Fruit fly (Drosophila melanogaster) whole organism, embryonic: Measurements from ENCODE around the gene Not10.

Source experiments
- Atf6 ChIP-seq: fragments of 200-800 bp; sonication (Bioruptor generic); IDR thresholded peaks from 2 replicates; pipeline ENCODE4 v1.3.6; 2022; ENCODE audit warnings: missing biosample characterization, missing genetic modification characterization
- Bdp1 ChIP-seq: fragments of 200-800 bp; sonication (Bioruptor generic); optimal IDR thresholded peaks from 3 replicates; lab custom pipeline; 2016; ENCODE audit warnings: missing biosample characterization, missing genetic modification characterization
- CG11696 ChIP-seq: fragments of 200-800 bp; sonication (Bioruptor generic); IDR thresholded peaks from 2 replicates; pipeline ENCODE4 v1.3.6; 2022; ENCODE audit warnings: missing biosample characterization, missing genetic modification characterization
- CG12219 ChIP-seq: fragments of 200-800 bp; sonication (Bioruptor generic); optimal IDR thresholded peaks from 3 replicates; lab custom pipeline; 2018; ENCODE audit warnings: missing biosample characterization, mild to moderate bottlenecking, missing genetic modification characterization
- CG12659 ChIP-seq: fragments of 200-800 bp; sonication (Bioruptor generic); optimal IDR thresholded peaks from 3 replicates; lab custom pipeline; 2017; ENCODE audit warnings: mild to moderate bottlenecking, missing biosample characterization, missing genetic modification reagents, missing genetic modification characterization
- CG12744 ChIP-seq: fragments of 200-800 bp; sonication (Bioruptor generic); optimal IDR thresholded peaks from 2 replicates; lab custom pipeline; 2016; ENCODE audit warnings: missing biosample characterization, missing genetic modification characterization
- CG12942 ChIP-seq: fragments of 200-800 bp; sonication (Bioruptor generic); optimal IDR thresholded peaks from 3 replicates; lab custom pipeline; 2016; ENCODE audit warnings: missing biosample characterization, missing genetic modification characterization
- CG13123 ChIP-seq: fragments of 200-800 bp; sonication (Bioruptor generic); optimal IDR thresholded peaks from 2 replicates; lab custom pipeline; 2016; ENCODE audit warnings: missing biosample characterization, missing genetic modification characterization
- CG13624 ChIP-seq: fragments of 200-800 bp; sonication (Bioruptor generic); optimal IDR thresholded peaks from 2 replicates; lab custom pipeline; 2016; ENCODE audit warnings: missing biosample characterization, missing genetic modification characterization
- CG14965 ChIP-seq: fragments of 200-800 bp; sonication (Bioruptor generic); optimal IDR thresholded peaks from 2 replicates; lab custom pipeline; 2016; ENCODE audit warnings: missing biosample characterization, missing genetic modification characterization, borderline replicate concordance
- CG15073 ChIP-seq: fragments of 200-800 bp; sonication (Bioruptor generic); optimal IDR thresholded peaks from 2 replicates; lab custom pipeline; 2016; ENCODE audit warnings: missing biosample characterization, missing genetic modification characterization
- CG1603 ChIP-seq: fragments of 200-800 bp; sonication (Bioruptor generic); optimal IDR thresholded peaks from 2 replicates; lab custom pipeline; 2019; ENCODE audit warnings: missing biosample characterization, mild to moderate bottlenecking, missing genetic modification characterization, moderate library complexity
- CG3838 ChIP-seq: fragments of 200-800 bp; sonication (Bioruptor generic); optimal IDR thresholded peaks from 3 replicates; lab custom pipeline; 2016; ENCODE audit warnings: missing biosample characterization, missing genetic modification characterization
- CG4617 ChIP-seq: fragments of 200-800 bp; sonication (Bioruptor generic); optimal IDR thresholded peaks from 3 replicates; lab custom pipeline; 2016; ENCODE audit warnings: missing biosample characterization, missing genetic modification characterization, borderline replicate concordance
- CG4854 ChIP-seq: fragments of 200-800 bp; sonication (Bioruptor generic); optimal IDR thresholded peaks from 2 replicates; lab custom pipeline; 2016; ENCODE audit warnings: missing biosample characterization, missing genetic modification characterization, inconsistent platforms
- CG5953 ChIP-seq: fragments of 200-800 bp; sonication (Bioruptor generic); IDR thresholded peaks from 2 replicates; pipeline ENCODE4 v1.3.6; 2022; ENCODE audit warnings: missing biosample characterization, missing genetic modification characterization
- CG6272 ChIP-seq: fragments of 200-800 bp; sonication (Bioruptor generic); IDR thresholded peaks from 2 replicates; pipeline ENCODE4 v1.3.6; 2022; ENCODE audit warnings: missing biosample characterization, missing genetic modification characterization
- CG6683 ChIP-seq: fragments of 200-800 bp; sonication (Bioruptor generic); optimal IDR thresholded peaks from 2 replicates; lab custom pipeline; 2017; ENCODE audit warnings: missing biosample characterization, mild to moderate bottlenecking, missing genetic modification characterization, missing genetic modification reagents
- CG6791 ChIP-seq: fragments of 200-800 bp; sonication (Bioruptor generic); IDR thresholded peaks from 3 replicates; pipeline ENCODE4 v1.3.6; 2022; ENCODE audit warnings: missing biosample characterization, missing genetic modification characterization; ENCODE audit not compliant: partially characterized antibody
- CG7745 ChIP-seq: fragments of 200-800 bp; sonication (Bioruptor generic); optimal IDR thresholded peaks from 2 replicates; lab custom pipeline; 2018; ENCODE audit warnings: missing biosample characterization, mild to moderate bottlenecking, missing genetic modification characterization, moderate library complexity
- D19A ChIP-seq: fragments of 200-800 bp; optimal IDR thresholded peaks from 3 replicates; lab custom pipeline; 2019; ENCODE audit warnings: missing biosample characterization, mild to moderate bottlenecking, missing genetic modification characterization, moderate library complexity
- Dref ChIP-seq: fragments of 200-800 bp; sonication (Bioruptor generic); IDR thresholded peaks from 2 replicates; pipeline ENCODE4 v1.3.6; 2022; ENCODE audit warnings: missing biosample characterization, missing genetic modification characterization
- HHEX ChIP-seq: fragments of 200-800 bp; sonication (Bioruptor generic); optimal IDR thresholded peaks from 3 replicates; lab custom pipeline; 2017; ENCODE audit warnings: missing biosample characterization, mild to moderate bottlenecking, missing genetic modification characterization, missing genetic modification reagents
- Hand ChIP-seq: fragments of 200-800 bp; sonication (Bioruptor generic); optimal IDR thresholded peaks from 2 replicates; lab custom pipeline; 2017; ENCODE audit warnings: mild to moderate bottlenecking, missing biosample characterization, missing genetic modification reagents, missing genetic modification characterization
- Hmr ChIP-seq: fragments of 200-800 bp; sonication (Bioruptor generic); optimal IDR thresholded peaks from 3 replicates; lab custom pipeline; 2017; ENCODE audit warnings: mild to moderate bottlenecking, missing biosample characterization, missing genetic modification reagents, missing genetic modification characterization
- Kr ChIP-seq: fragments of 200-800 bp; sonication (Bioruptor generic); optimal IDR thresholded peaks from 2 replicates; lab custom pipeline; 2017; ENCODE audit warnings: missing biosample characterization, mild to moderate bottlenecking, missing genetic modification characterization
- Lpt ChIP-seq: fragments of >200 bp; optimal IDR thresholded peaks from 2 replicates; lab custom pipeline; 2018; ENCODE audit warnings: missing biosample characterization, missing genetic modification characterization
- Meics ChIP-seq: fragments of 200-800 bp; sonication (Bioruptor generic); optimal IDR thresholded peaks from 2 replicates; lab custom pipeline; 2017; ENCODE audit warnings: missing biosample characterization, mild to moderate bottlenecking, missing genetic modification characterization
- Neu2 ChIP-seq: fragments of 200-800 bp; sonication (Bioruptor generic); optimal IDR thresholded peaks from 3 replicates; lab custom pipeline; 2016; ENCODE audit warnings: missing biosample characterization, missing genetic modification characterization, borderline replicate concordance
- Pdp1 ChIP-seq, 2 experiments: fragments of 200-800 bp; sonication (Bioruptor generic); optimal IDR thresholded peaks; 3 replicates each; lab custom pipeline; 2016; ENCODE audit warnings: missing biosample characterization in 2 of 2, missing genetic modification characterization in 2 of 2, mild to moderate bottlenecking in 1 of 2, moderate library complexity in 1 of 2
- Ptx1 ChIP-seq: fragments of 200-800 bp; sonication (Bioruptor generic); IDR thresholded peaks from 2 replicates; pipeline ENCODE4 v1.3.6; 2022; ENCODE audit warnings: missing biosample characterization, missing genetic modification characterization
- Six4 ChIP-seq: fragments of 200-800 bp; sonication (Bioruptor generic); optimal IDR thresholded peaks from 2 replicates; lab custom pipeline; 2016; ENCODE audit warnings: missing biosample characterization, missing genetic modification characterization
- Stat92E ChIP-seq, 3 experiments: fragments of >200 bp in 2 of 3; fragments of 200-800 bp in 1 of 3; sonication (Bioruptor generic) in 1 of 3; optimal IDR thresholded peaks; 2 replicates each; lab custom pipeline; 2017 to 2019; ENCODE audit warnings: missing biosample characterization in 3 of 3, missing genetic modification characterization in 3 of 3, mild to moderate bottlenecking in 1 of 3, moderate library complexity in 1 of 3
- az2 ChIP-seq: fragments of 200-800 bp; sonication (Bioruptor generic); optimal IDR thresholded peaks from 3 replicates; lab custom pipeline; 2016; ENCODE audit warnings: missing biosample characterization, missing genetic modification characterization
- br ChIP-seq: fragments of >200 bp; optimal IDR thresholded peaks from 2 replicates; lab custom pipeline; 2017
- cato ChIP-seq: fragments of 200-800 bp; sonication (Bioruptor generic); optimal IDR thresholded peaks from 2 replicates; lab custom pipeline; 2016; ENCODE audit warnings: missing biosample characterization, missing genetic modification characterization, borderline replicate concordance
- dati ChIP-seq: fragments of 200-800 bp; sonication (Bioruptor generic); IDR thresholded peaks from 2 replicates; pipeline ENCODE4 v1.3.6; 2022; ENCODE audit warnings: missing biosample characterization, missing genetic modification characterization
- dm ChIP-seq: fragments of 200-800 bp; sonication (Bioruptor generic); optimal IDR thresholded peaks from 3 replicates; lab custom pipeline; 2016; ENCODE audit warnings: missing biosample characterization, missing genetic modification characterization
- ems ChIP-seq: fragments of 200-800 bp; sonication (Bioruptor generic); optimal IDR thresholded peaks from 3 replicates; lab custom pipeline; 2016; ENCODE audit warnings: missing biosample characterization, missing genetic modification characterization
- fd3F ChIP-seq: fragments of 200-800 bp; sonication (Bioruptor generic); optimal IDR thresholded peaks from 2 replicates; lab custom pipeline; 2018; ENCODE audit warnings: missing biosample characterization, mild to moderate bottlenecking, missing genetic modification characterization, moderate library complexity
- gce ChIP-seq: fragments of 200-800 bp; sonication (Bioruptor generic); IDR thresholded peaks from 3 replicates; pipeline ENCODE4 v1.3.6; 2022; ENCODE audit warnings: missing biosample characterization, missing genetic modification characterization
- grau ChIP-seq: fragments of 200-800 bp; optimal IDR thresholded peaks from 3 replicates; lab custom pipeline; 2019; ENCODE audit warnings: missing biosample characterization, mild to moderate bottlenecking, missing genetic modification characterization, moderate library complexity
- ham ChIP-seq: fragments of 200-800 bp; sonication (Bioruptor generic); IDR thresholded peaks from 2 replicates; pipeline ENCODE4 v1.3.6; 2022; ENCODE audit warnings: missing biosample characterization, missing genetic modification characterization
- lilli ChIP-seq: fragments of 200-800 bp; sonication (Bioruptor generic); optimal IDR thresholded peaks from 3 replicates; lab custom pipeline; 2016; ENCODE audit warnings: missing biosample characterization, missing genetic modification characterization
- nau ChIP-seq: fragments of 200-800 bp; sonication (Bioruptor generic); optimal IDR thresholded peaks from 3 replicates; lab custom pipeline; 2017; ENCODE audit warnings: missing biosample characterization, mild to moderate bottlenecking, missing genetic modification characterization, missing genetic modification reagents
- nmo ChIP-seq: fragments of 200-800 bp; sonication (Bioruptor generic); optimal IDR thresholded peaks from 2 replicates; lab custom pipeline; 2018; ENCODE audit warnings: missing biosample characterization, mild to moderate bottlenecking, missing genetic modification characterization, moderate library complexity
- rib ChIP-seq: fragments of 200-800 bp; sonication (Bioruptor generic); IDR thresholded peaks from 2 replicates; pipeline ENCODE4 v1.3.6; 2022; ENCODE audit warnings: missing biosample characterization, missing genetic modification characterization
- sna ChIP-seq: fragments of 200-800 bp; sonication (Bioruptor generic); IDR thresholded peaks from 2 replicates; pipeline ENCODE4 v1.3.6; 2022; ENCODE audit warnings: missing biosample characterization, missing genetic modification characterization; ENCODE audit not compliant: partially characterized antibody
- ttk ChIP-seq: fragments of 200-800 bp; sonication (Bioruptor generic); IDR thresholded peaks from 2 replicates; pipeline ENCODE4 v2.1.2; 2022; ENCODE audit warnings: missing biosample characterization, missing genetic modification characterization
- zen2 ChIP-seq: fragments of 200-800 bp; sonication (Bioruptor generic); IDR thresholded peaks from 3 replicates; pipeline ENCODE4 v1.3.6; 2022; ENCODE audit warnings: missing biosample characterization, missing genetic modification characterization; ENCODE audit not compliant: partially characterized antibody
- zfh1 ChIP-seq: fragments of 200-800 bp; sonication (Bioruptor generic); IDR thresholded peaks from 3 replicates; pipeline ENCODE4 v1.3.6; 2022; ENCODE audit warnings: missing biosample characterization, missing genetic modification characterization

Not10 gene

dm6 chr3R:12627691-12628148 lies 2.7 kb upstream of the Not10 start, which contains the start of the genes Vha55 and Snx3 (continued):
- TF ChIP-seq nmo (peak; percentile 81), Six4 (peak; percentile 20), CG12942 (GFP tag; lab: Kevin White, UChicago) (peak; percentile 85), rib (GFP tag; lab: Robert Waterston, UW) (no peak), sna (no peak), CG4854 (GFP tag; lab: Kevin White, UChicago) (peak; percentile 38), CG3838 (peak; percentile 1), gce (GFP tag; lab: Robert Waterston, UW) (no peak), CG7745 (tag; lab: Kevin White, UChicago) (peak; percentile 77), Stat92E (GFP tag; optimal IDR thresholded peaks at IDR 0.05; lab: Kevin White, UChicago) (peak in 1 of 3 experiments; percentile 77), Hand (GFP tag; lab: Kevin White, UChicago) (peak; percentile 32), ems (peak; percentile 66), CG12659 (peak; percentile 95), zfh1 (GFP tag; lab: Robert Waterston, UW) (no peak), br (lab: Kevin White, UChicago) (no peak), CG1603 (tag; lab: Kevin White, UChicago) (peak; percentile 96), Pdp1 (GFP tag; optimal IDR thresholded peaks at IDR 0.05; lab: Kevin White, UChicago) (peak; percentile 86 to 94), CG14965 (GFP tag; lab: Kevin White, UChicago) (peak; percentile 38), zen2 (no peak), Bdp1 (GFP tag; lab: Kevin White, UChicago) (peak; percentile 75), ttk (no peak), CG13123 (GFP tag; lab: Kevin White, UChicago) (peak; percentile 65), CG15073 (GFP tag; lab: Kevin White, UChicago) (no peak), Lpt (GFP tag; lab: Kevin White, UChicago) (no peak), Atf6 (GFP tag; lab: Robert Waterston, UW) (no peak), az2 (GFP tag; lab: Kevin White, UChicago) (peak; percentile 52), CG6683 (peak; percentile 48), Ptx1 (GFP tag; lab: Robert Waterston, UW) (no peak), cato (GFP tag; lab: Kevin White, UChicago) (peak; percentile 60), CG13624 (GFP tag; lab: Kevin White, UChicago) (peak; percentile 88), Kr (GFP tag; lab: Kevin White, UChicago) (no peak), fd3F (GFP tag; lab: Kevin White, UChicago) (peak; percentile 18), HHEX (GFP tag; lab: Kevin White, UChicago) (peak; percentile 16), Hmr (peak; percentile 94), Neu2 (GFP tag; lab: Kevin White, UChicago) (no peak), CG6791 (GFP tag; lab: Robert Waterston, UW) (no peak), nau (GFP tag; lab: Kevin White, UChicago) (no peak), Dref (GFP tag; lab: Robert Waterston, UW) (no peak), Meics (GFP tag; lab: Kevin White, UChicago) (peak; percentile 56), lilli (GFP tag; lab: Kevin White, UChicago) (peak; percentile 83), CG12219 (GFP tag; lab: Kevin White, UChicago) (no peak), CG11696 (GFP tag; lab: Robert Waterston, UW) (no peak), D19A (tag; lab: Kevin White, UChicago) (no peak), dm (peak; percentile 97), dati (GFP tag; lab: Robert Waterston, UW) (no peak), CG12744 (GFP tag; lab: Kevin White, UChicago) (peak; percentile 76), CG6272 (GFP tag; lab: Robert Waterston, UW) (no peak; the same call in 1 of the 2 replicates), CG5953 (GFP tag; lab: Robert Waterston, UW) (no peak), ham (GFP tag; lab: Robert Waterston, UW) (no peak), CG4617 (GFP tag; lab: Kevin White, UChicago) (peak; percentile 74), grau (tag; lab: Kevin White, UChicago) (peak; percentile 56)
